Fruit fly (Drosophila melanogaster) whole organism, embryonic: ENCODE measurements around the gene CG31249.

Source experiments
- Adf1 ChIP-seq: fragments of 200-800 bp; sonication (Bioruptor generic); IDR thresholded peaks from 2 replicates; pipeline ENCODE4 v1.3.6; 2022; ENCODE audit warnings: missing biosample characterization, missing genetic modification characterization
- Awh ChIP-seq: fragments of 200-800 bp; sonication (Bioruptor generic); IDR thresholded peaks from 2 replicates; pipeline ENCODE4, ENCODE4 v1.3.6; 2022; ENCODE audit warnings: missing biosample characterization, missing genetic modification characterization
- BtbVII ChIP-seq: fragments of 200-800 bp; sonication (Bioruptor generic); optimal IDR thresholded peaks from 3 replicates; lab custom pipeline; 2017; ENCODE audit warnings: missing biosample characterization, mild to moderate bottlenecking, missing genetic modification characterization
- Bteb2 ChIP-seq: fragments of 200-800 bp; sonication (Bioruptor generic); optimal IDR thresholded peaks from 2 replicates; lab custom pipeline; 2016; ENCODE audit warnings: missing biosample characterization, missing genetic modification characterization
- CG10431 ChIP-seq: fragments of 200-800 bp; sonication (Bioruptor generic); optimal IDR thresholded peaks from 3 replicates; lab custom pipeline; 2018; ENCODE audit warnings: missing biosample characterization, mild to moderate bottlenecking, missing genetic modification characterization
- CG11504 ChIP-seq: fragments of 200-800 bp; sonication (Bioruptor generic); optimal IDR thresholded peaks from 3 replicates; lab custom pipeline; 2019; ENCODE audit warnings: missing biosample characterization, mild to moderate bottlenecking, missing genetic modification characterization, moderate library complexity
- CG12155 ChIP-seq: fragments of 200-800 bp; sonication (Bioruptor generic); optimal IDR thresholded peaks from 3 replicates; lab custom pipeline; 2016; ENCODE audit warnings: missing biosample characterization, missing genetic modification characterization
- CG14965 ChIP-seq: fragments of 200-800 bp; sonication (Bioruptor generic); optimal IDR thresholded peaks from 2 replicates; lab custom pipeline; 2016; ENCODE audit warnings: missing biosample characterization, missing genetic modification characterization, borderline replicate concordance
- CG15696 ChIP-seq: fragments of 200-800 bp; sonication (Bioruptor generic); optimal IDR thresholded peaks from 2 replicates; lab custom pipeline; 2019; ENCODE audit warnings: missing biosample characterization, mild to moderate bottlenecking, missing genetic modification characterization, moderate library complexity
- CG17385 ChIP-seq: fragments of 200-800 bp; sonication (Bioruptor generic); optimal IDR thresholded peaks from 3 replicates; lab custom pipeline; 2018; ENCODE audit warnings: missing biosample characterization, mild to moderate bottlenecking, missing genetic modification characterization
- CG17912 ChIP-seq: fragments of 200-800 bp; sonication (Bioruptor generic); optimal IDR thresholded peaks from 2 replicates; lab custom pipeline; 2018; ENCODE audit warnings: missing biosample characterization, mild to moderate bottlenecking, missing genetic modification characterization
- CG18011 ChIP-seq: fragments of 200-800 bp; sonication (Bioruptor generic); optimal IDR thresholded peaks from 2 replicates; lab custom pipeline; 2017; ENCODE audit warnings: missing biosample characterization, missing genetic modification characterization, mild to moderate bottlenecking, moderate library complexity, missing genotype
- CG18599 ChIP-seq: fragments of 200-800 bp; sonication (Bioruptor generic); optimal IDR thresholded peaks from 3 replicates; lab custom pipeline; 2017; ENCODE audit warnings: missing biosample characterization, missing genetic modification characterization, mild to moderate bottlenecking, moderate library complexity, missing genetic modification reagents
- CG32767 ChIP-seq: fragments of 200-800 bp; sonication (Bioruptor generic); IDR thresholded peaks from 2 replicates; pipeline ENCODE4 v1.3.6; 2022; ENCODE audit warnings: missing biosample characterization, missing genetic modification characterization
- CG5953 ChIP-seq: fragments of 200-800 bp; sonication (Bioruptor generic); IDR thresholded peaks from 2 replicates; pipeline ENCODE4 v1.3.6; 2022; ENCODE audit warnings: missing biosample characterization, missing genetic modification characterization
- CG6813 ChIP-seq: fragments of 200-800 bp; sonication (Bioruptor generic); optimal IDR thresholded peaks from 2 replicates; lab custom pipeline; 2017; ENCODE audit warnings: missing biosample characterization, missing genetic modification characterization, mild to moderate bottlenecking, moderate library complexity, missing genetic modification reagents
- CG7839 ChIP-seq: fragments of 200-800 bp; sonication (Bioruptor generic); optimal IDR thresholded peaks from 3 replicates; lab custom pipeline; 2018; ENCODE audit warnings: missing biosample characterization, mild to moderate bottlenecking, missing genetic modification characterization, moderate library complexity
- CTCF ChIP-seq: fragments of 200-800 bp; sonication (Bioruptor generic); optimal IDR thresholded peaks from 2 replicates; lab custom pipeline; 2017; ENCODE audit warnings: missing biosample characterization, mild to moderate bottlenecking, missing genetic modification characterization, moderate library complexity
- Deaf1 ChIP-seq: fragments of 200-800 bp; optimal IDR thresholded peaks from 3 replicates; lab custom pipeline; 2019; ENCODE audit warnings: missing biosample characterization, mild to moderate bottlenecking, missing genetic modification characterization, moderate library complexity
- Dip3 ChIP-seq: fragments of 200-800 bp; sonication (Bioruptor generic); optimal IDR thresholded peaks from 3 replicates; lab custom pipeline; 2016; ENCODE audit warnings: missing biosample characterization, missing genetic modification characterization
- HLH54F ChIP-seq: fragments of 200-800 bp; sonication (Bioruptor generic); optimal IDR thresholded peaks from 3 replicates; lab custom pipeline; 2016; ENCODE audit warnings: missing biosample characterization, missing genetic modification characterization
- Jarid2 ChIP-seq: fragments of 200-800 bp; sonication (Bioruptor generic); optimal IDR thresholded peaks from 3 replicates; lab custom pipeline; 2017; ENCODE audit warnings: mild to moderate bottlenecking, missing biosample characterization, missing genetic modification reagents, missing genetic modification characterization
- Lim3 ChIP-seq: fragments of 200-800 bp; sonication (Bioruptor generic); IDR thresholded peaks from 2 replicates; pipeline ENCODE4 v1.3.6; 2022; ENCODE audit warnings: missing biosample characterization, missing genetic modification characterization
- Med ChIP-seq: fragments of 200-800 bp; sonication (Bioruptor generic); peaks from one replicate; lab custom pipeline; 2016; ENCODE audit warnings: missing biosample characterization, missing genetic modification characterization, mild to moderate bottlenecking, inconsistent platforms, moderate library complexity
- Mrtf ChIP-seq: fragments of 200-800 bp; sonication (Bioruptor generic); IDR thresholded peaks from 3 replicates; pipeline ENCODE4 v1.3.6; 2022; ENCODE audit warnings: missing biosample characterization, missing genetic modification characterization
- NfI ChIP-seq: fragments of 200-800 bp; sonication (Bioruptor generic); optimal IDR thresholded peaks from 3 replicates; lab custom pipeline; 2018; ENCODE audit warnings: missing biosample characterization, mild to moderate bottlenecking, missing genetic modification characterization, moderate library complexity
- Rfx ChIP-seq: fragments of 200-800 bp; sonication (Bioruptor generic); IDR thresholded peaks from 2 replicates; pipeline ENCODE4 v1.3.6; 2022; ENCODE audit warnings: missing biosample characterization, missing genetic modification characterization
- Scr ChIP-seq: fragments of 200-800 bp; sonication (Bioruptor generic); IDR thresholded peaks from 2 replicates; pipeline ENCODE4 v1.3.6; 2022; ENCODE audit warnings: missing biosample characterization, missing genetic modification characterization; ENCODE audit not compliant: partially characterized antibody
- bowl ChIP-seq: fragments of 200-800 bp; sonication (Bioruptor generic); IDR thresholded peaks from 2 replicates; pipeline ENCODE4 v1.3.6; 2022; ENCODE audit warnings: missing biosample characterization, missing genetic modification characterization
- cg ChIP-seq: fragments of 200-800 bp; sonication (Bioruptor generic); optimal IDR thresholded peaks from 3 replicates; lab custom pipeline; 2019; ENCODE audit warnings: missing biosample characterization, mild to moderate bottlenecking, missing genetic modification characterization, moderate library complexity
- crol ChIP-seq: fragments of 200-800 bp; sonication (Bioruptor generic); IDR thresholded peaks from 2 replicates; pipeline ENCODE4 v1.3.6; 2022; ENCODE audit warnings: missing biosample characterization, missing genetic modification characterization
- danr ChIP-seq: fragments of 200-800 bp; sonication (Bioruptor generic); IDR thresholded peaks from 2 replicates; pipeline ENCODE4 v1.3.6; 2022; ENCODE audit warnings: missing biosample characterization, missing genetic modification characterization
- eve ChIP-seq, 2 experiments: fragments of >200 bp; optimal IDR thresholded peaks; 2 replicates each; lab custom pipeline; 2017; ENCODE audit warnings: missing biosample characterization in 2 of 2, missing genetic modification characterization in 2 of 2
- fd3F ChIP-seq: fragments of 200-800 bp; sonication (Bioruptor generic); optimal IDR thresholded peaks from 2 replicates; lab custom pipeline; 2018; ENCODE audit warnings: missing biosample characterization, mild to moderate bottlenecking, missing genetic modification characterization, moderate library complexity
- fru ChIP-seq: fragments of >200 bp; optimal IDR thresholded peaks from 2 replicates; lab custom pipeline; 2017
- ftz-f1 ChIP-seq: fragments of 200-800 bp; sonication (Bioruptor generic); optimal IDR thresholded peaks from 2 replicates; lab custom pipeline; 2016; ENCODE audit warnings: missing biosample characterization, missing genetic modification characterization
- gem ChIP-seq: fragments of 200-800 bp; sonication (Bioruptor generic); optimal IDR thresholded peaks from 2 replicates; lab custom pipeline; 2019; ENCODE audit warnings: missing biosample characterization, mild to moderate bottlenecking, missing genetic modification characterization, moderate library complexity
- insv ChIP-seq, 2 experiments: fragments of 200-800 bp; sonication (Bioruptor generic); optimal IDR thresholded peaks; 3 replicates each; lab custom pipeline; 2016 to 2018; ENCODE audit warnings: missing biosample characterization in 2 of 2, missing genetic modification characterization in 2 of 2
- knrl ChIP-seq: fragments of 200-800 bp; sonication (Bioruptor generic); IDR thresholded peaks from 3 replicates; pipeline ENCODE4 v1.3.6; 2022; ENCODE audit warnings: missing biosample characterization, missing genetic modification characterization; ENCODE audit not compliant: partially characterized antibody
- lbe ChIP-seq: fragments of 200-800 bp; sonication (Bioruptor generic); optimal IDR thresholded peaks from 2 replicates; lab custom pipeline; 2016; ENCODE audit warnings: missing biosample characterization, mild to moderate bottlenecking, missing genetic modification characterization
- oc ChIP-seq: fragments of 200-800 bp; sonication (Bioruptor generic); optimal IDR thresholded peaks from 2 replicates; lab custom pipeline; 2018; ENCODE audit warnings: missing biosample characterization, mild to moderate bottlenecking, missing genetic modification characterization, moderate library complexity
- prd ChIP-seq, 3 experiments: fragments of >200 bp in 2 of 3; fragments of 200-800 bp in 1 of 3; sonication (Bioruptor generic) in 1 of 3; optimal IDR thresholded peaks in 2 of 3; IDR thresholded peaks in 1 of 3; 2 replicates in 2 of 3; 3 replicates in 1 of 3; pipeline versions ENCODE4 v1.3.6 to Lab custom; 2017 to 2022; ENCODE audit warnings: missing biosample characterization in 1 of 3, missing genetic modification characterization in 1 of 3
- pros ChIP-seq: fragments of 200-800 bp; sonication (Bioruptor generic); optimal IDR thresholded peaks from 3 replicates; lab custom pipeline; 2019; ENCODE audit warnings: missing biosample characterization, mild to moderate bottlenecking, missing genetic modification characterization, moderate library complexity
- psq ChIP-seq: fragments of 200-800 bp; sonication (Bioruptor generic); optimal IDR thresholded peaks from 2 replicates; lab custom pipeline; 2017; ENCODE audit warnings: missing biosample characterization, missing genetic modification characterization
- pzg ChIP-seq: fragments of 200-800 bp; sonication (Bioruptor generic); optimal IDR thresholded peaks from 3 replicates; lab custom pipeline; 2018; ENCODE audit warnings: missing biosample characterization, mild to moderate bottlenecking, missing genetic modification characterization, moderate library complexity
- sens ChIP-seq: fragments of 200-800 bp; sonication (Bioruptor generic); peaks from one replicate; lab custom pipeline; 2016; ENCODE audit warnings: missing biosample characterization, missing genetic modification characterization
- tx ChIP-seq: fragments of 200-800 bp; sonication (Bioruptor generic); optimal IDR thresholded peaks from 2 replicates; lab custom pipeline; 2016; ENCODE audit warnings: missing biosample characterization, missing genetic modification characterization
- usp ChIP-seq: fragments of >200 bp; optimal IDR thresholded peaks from 2 replicates; lab custom pipeline; 2017; ENCODE audit warnings: missing biosample characterization, missing genetic modification characterization
- zen ChIP-seq: fragments of 200-800 bp; sonication (Bioruptor generic); optimal IDR thresholded peaks from 3 replicates; lab custom pipeline; 2018; ENCODE audit warnings: missing biosample characterization, mild to moderate bottlenecking, missing genetic modification characterization, moderate library complexity

CG31249 gene

dm6 chr3R:17705899-17706831 is 19.3 kb upstream of the CG31249 start (continued):
- TF ChIP-seq Bteb2 (GFP tag; lab: Kevin White, UChicago) = no peak
- no peak for TF ChIP-seq danr
- TF ChIP-seq lbe (GFP tag; lab: Kevin White, UChicago) = peak; percentile 9
- TF ChIP-seq CG10431 (GFP tag; lab: Kevin White, UChicago) = peak; percentile 50
- no peak for TF ChIP-seq CG18011 (GFP tag; lab: Kevin White, UChicago)
- peak; percentile 9; the same call in 1 of the 2 replicates for TF ChIP-seq CG5953 (GFP tag; lab: Robert Waterston, UW)
- TF ChIP-seq Jarid2 (GFP tag; lab: Kevin White, UChicago) = no peak
- TF ChIP-seq CTCF (GFP tag; lab: Kevin White, UChicago) = no peak
- no peak for TF ChIP-seq eve (GFP tag; optimal IDR thresholded peaks at IDR 0.05; lab: Kevin White, UChicago)
- no peak for TF ChIP-seq insv (GFP tag; optimal IDR thresholded peaks at IDR 0.05; lab: Kevin White, UChicago)
- peak; percentile 58 for TF ChIP-seq sens (GFP tag; lab: Kevin White, UChicago)
- TF ChIP-seq CG6813 (GFP tag; lab: Kevin White, UChicago) = no peak
- TF ChIP-seq CG17385 = peak; percentile 37
- no peak for TF ChIP-seq CG14965 (GFP tag; lab: Kevin White, UChicago)
- no peak for TF ChIP-seq gem (tag; lab: Kevin White, UChicago)
- TF ChIP-seq CG11504 (tag; lab: Kevin White, UChicago) = no peak
- no peak for TF ChIP-seq fru (lab: Kevin White, UChicago)
- peak; percentile 86 for TF ChIP-seq crol (GFP tag; lab: Robert Waterston, UW)
- no peak for TF ChIP-seq Awh
- TF ChIP-seq HLH54F (GFP tag; lab: Kevin White, UChicago) = no peak
- TF ChIP-seq bowl = no peak
- TF ChIP-seq Adf1 (GFP tag; lab: Robert Waterston, UW) = no peak
- TF ChIP-seq Deaf1 (tag; lab: Kevin White, UChicago) = peak; percentile 34
- TF ChIP-seq NfI (GFP tag; lab: Kevin White, UChicago) = no peak
- TF ChIP-seq Lim3 (GFP tag; lab: Robert Waterston, UW) = no peak
- no peak for TF ChIP-seq Dip3
- TF ChIP-seq CG18599 = no peak
- TF ChIP-seq zen = no peak
- no peak for TF ChIP-seq tx
- no peak for TF ChIP-seq CG32767
- no peak for TF ChIP-seq Rfx
- TF ChIP-seq CG15696 (tag; lab: Kevin White, UChicago) = peak; percentile 19
- TF ChIP-seq Med (GFP tag; lab: Kevin White, UChicago) = peak; percentile 74
- no peak for TF ChIP-seq CG17912 (GFP tag; lab: Kevin White, UChicago)
- no peak for TF ChIP-seq Scr
- TF ChIP-seq pros = peak; percentile 26
- TF ChIP-seq BtbVII (GFP tag; lab: Kevin White, UChicago) = no peak
- no peak for TF ChIP-seq prd (optimal IDR thresholded peaks at IDR 0.05; lab: Kevin White, UChicago)
- TF ChIP-seq prd (GFP tag; IDR thresholded peaks at IDR 0.05; lab: Robert Waterston, UW) = no peak
- peak; percentile 62 for TF ChIP-seq ftz-f1
- no peak for TF ChIP-seq psq (GFP tag; lab: Kevin White, UChicago)
- TF ChIP-seq knrl (GFP tag; lab: Robert Waterston, UW) = no peak
- no peak for TF ChIP-seq CG7839 (tag; lab: Kevin White, UChicago)
- no peak for TF ChIP-seq usp (GFP tag; lab: Kevin White, UChicago)
- peak; percentile 60 for TF ChIP-seq cg (GFP tag; lab: Kevin White, UChicago)
- no peak for TF ChIP-seq pzg
- no peak for TF ChIP-seq oc
- TF ChIP-seq Mrtf = no peak
- no peak for TF ChIP-seq fd3F (GFP tag; lab: Kevin White, UChicago)
- TF ChIP-seq CG12155 (GFP tag; lab: Kevin White, UChicago) = no peak
